Worm (Caenorhabditis elegans): ENCODE data around the gene F54D12.8.

DNA sequence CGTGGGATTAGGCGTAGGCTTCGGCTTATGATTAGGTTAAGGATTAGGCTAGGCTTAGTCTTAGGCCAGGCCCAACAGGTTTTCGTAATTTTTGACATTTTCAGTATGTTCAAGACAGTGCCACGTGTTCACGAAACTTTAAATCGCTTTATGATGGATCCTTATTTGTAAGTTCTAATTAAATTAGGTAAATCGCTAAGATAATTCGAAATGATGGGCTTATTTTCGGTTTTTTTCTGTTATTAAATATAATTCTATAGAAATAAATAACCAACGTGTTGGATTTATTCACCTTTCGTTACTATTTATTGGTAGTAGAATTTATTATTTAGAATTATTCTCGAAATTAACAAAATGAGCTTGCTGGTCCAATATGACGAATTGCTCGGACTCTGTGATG lies 3.6 kb upstream of the F54D12.8 start, which contains the start of gene Y51H7C.8:
- no peak for TF ChIP-seq tbx-37 (GFP tag; conservative IDR thresholded peaks at IDR 0.05)
- no peak for TF ChIP-seq F13C5.2 (tag; optimal IDR thresholded peaks at IDR 0.05)
- TF ChIP-seq hmg-4 (GFP tag; optimal IDR thresholded peaks at IDR 0.05) = no peak
- no peak for TF ChIP-seq hmbx-1 (tag; optimal IDR thresholded peaks at IDR 0.05)
- TF ChIP-seq sea-1 (GFP tag; conservative IDR thresholded peaks at IDR 0.05) = no peak
- no peak for TF ChIP-seq hnd-1 (tag; optimal IDR thresholded peaks at IDR 0.05)
- no peak for TF ChIP-seq ets-7 (tag; optimal IDR thresholded peaks at IDR 0.05)
- TF ChIP-seq tbx-11 (GFP tag; IDR thresholded peaks at IDR 0.05) = no peak
- TF ChIP-seq pes-1 (GFP tag; IDR thresholded peaks at IDR 0.05) = no peak
- no peak for TF ChIP-seq B0310.2 (tag; optimal IDR thresholded peaks at IDR 0.05)
- TF ChIP-seq ama-1 (optimal IDR thresholded peaks at IDR 0.05) = no peak

All from whole organism, early embryonic.